Fruit fly (Drosophila melanogaster) whole organism, embryonic: Measurements from ENCODE around the gene upSET.

Experiments used
- BtbVII ChIP-seq: fragments of 200-800 bp; sonication (Bioruptor generic); optimal IDR thresholded peaks from 3 replicates; lab custom pipeline; 2017; ENCODE audit warnings: missing biosample characterization, mild to moderate bottlenecking, missing genetic modification characterization
- CG12744 ChIP-seq: fragments of 200-800 bp; sonication (Bioruptor generic); optimal IDR thresholded peaks from 2 replicates; lab custom pipeline; 2016; ENCODE audit warnings: missing biosample characterization, missing genetic modification characterization
- CG12942 ChIP-seq: fragments of 200-800 bp; sonication (Bioruptor generic); optimal IDR thresholded peaks from 3 replicates; lab custom pipeline; 2016; ENCODE audit warnings: missing biosample characterization, missing genetic modification characterization
- CG13123 ChIP-seq: fragments of 200-800 bp; sonication (Bioruptor generic); optimal IDR thresholded peaks from 2 replicates; lab custom pipeline; 2016; ENCODE audit warnings: missing biosample characterization, missing genetic modification characterization
- CG14667 ChIP-seq: fragments of 200-800 bp; sonication (Bioruptor generic); IDR thresholded peaks from 2 replicates; pipeline ENCODE4 v1.3.6; 2022; ENCODE audit warnings: missing biosample characterization, missing genetic modification characterization
- CG15601 ChIP-seq: fragments of 200-800 bp; sonication (Bioruptor generic); optimal IDR thresholded peaks from 3 replicates; lab custom pipeline; 2019; ENCODE audit warnings: missing biosample characterization, mild to moderate bottlenecking, missing genetic modification characterization, moderate library complexity
- CG17359 ChIP-seq: fragments of 200-800 bp; sonication (Bioruptor generic); optimal IDR thresholded peaks from 3 replicates; lab custom pipeline; 2018; ENCODE audit warnings: missing biosample characterization, mild to moderate bottlenecking, missing genetic modification characterization, moderate library complexity
- CG17361 ChIP-seq: fragments of 200-800 bp; sonication (Bioruptor generic); IDR thresholded peaks from 3 replicates; pipeline ENCODE4 v1.3.6; 2022; ENCODE audit warnings: missing biosample characterization, missing genetic modification characterization
- CG32772 ChIP-seq: fragments of 200-800 bp; sonication (Bioruptor generic); IDR thresholded peaks from 2 replicates; pipeline ENCODE4 v1.3.6; 2022; ENCODE audit warnings: missing biosample characterization, missing genetic modification characterization
- CG3726 ChIP-seq: fragments of 200-800 bp; sonication (Bioruptor generic); IDR thresholded peaks from 3 replicates; pipeline ENCODE4, ENCODE4 v1.3.6; 2022; ENCODE audit warnings: missing biosample characterization, missing genetic modification characterization
- CG42726 ChIP-seq: fragments of 200-800 bp; sonication (Bioruptor generic); IDR thresholded peaks from 2 replicates; pipeline ENCODE4 v1.3.6; 2022; ENCODE audit warnings: missing biosample characterization, missing genetic modification characterization; ENCODE audit not compliant: partially characterized antibody
- CG4282 ChIP-seq: fragments of 200-800 bp; sonication (Bioruptor generic); optimal IDR thresholded peaks from 2 replicates; lab custom pipeline; 2016; ENCODE audit warnings: missing biosample characterization, missing genetic modification characterization
- CG5953 ChIP-seq: fragments of 200-800 bp; sonication (Bioruptor generic); IDR thresholded peaks from 2 replicates; pipeline ENCODE4 v1.3.6; 2022; ENCODE audit warnings: missing biosample characterization, missing genetic modification characterization
- CG6654 ChIP-seq: fragments of 200-800 bp; sonication (Bioruptor generic); optimal IDR thresholded peaks from 2 replicates; lab custom pipeline; 2017; ENCODE audit warnings: missing biosample characterization, mild to moderate bottlenecking, missing genetic modification characterization
- CG6813 ChIP-seq: fragments of 200-800 bp; sonication (Bioruptor generic); optimal IDR thresholded peaks from 2 replicates; lab custom pipeline; 2017; ENCODE audit warnings: missing biosample characterization, missing genetic modification characterization, mild to moderate bottlenecking, moderate library complexity, missing genetic modification reagents
- CG7357 ChIP-seq: fragments of 200-800 bp; sonication (Bioruptor generic); IDR thresholded peaks from 3 replicates; pipeline ENCODE4 v1.3.6; 2022; ENCODE audit warnings: missing biosample characterization, missing genetic modification characterization
- CG7987 ChIP-seq: fragments of 200-800 bp; sonication (Bioruptor generic); optimal IDR thresholded peaks from 2 replicates; lab custom pipeline; 2018; ENCODE audit warnings: missing biosample characterization, mild to moderate bottlenecking, missing genetic modification characterization, moderate library complexity
- CG8388 ChIP-seq: fragments of 200-800 bp; sonication (Bioruptor generic); optimal IDR thresholded peaks from 2 replicates; lab custom pipeline; 2019; ENCODE audit warnings: missing biosample characterization, mild to moderate bottlenecking, missing genetic modification characterization, moderate library complexity
- CG9215 ChIP-seq: fragments of 200-800 bp; sonication (Bioruptor generic); IDR thresholded peaks from 2 replicates; pipeline ENCODE4 v1.3.6; 2022; ENCODE audit warnings: missing biosample characterization, missing genetic modification characterization
- CG9797 ChIP-seq: fragments of 200-800 bp; sonication (Bioruptor generic); optimal IDR thresholded peaks from 3 replicates; lab custom pipeline; 2018; ENCODE audit warnings: missing biosample characterization, mild to moderate bottlenecking, missing genetic modification characterization
- CoRest ChIP-seq: fragments of 200-800 bp; sonication (Bioruptor generic); optimal IDR thresholded peaks from 3 replicates; lab custom pipeline; 2018; ENCODE audit warnings: missing biosample characterization, mild to moderate bottlenecking, missing genetic modification characterization, moderate library complexity
- D19A ChIP-seq: fragments of 200-800 bp; optimal IDR thresholded peaks from 3 replicates; lab custom pipeline; 2019; ENCODE audit warnings: missing biosample characterization, mild to moderate bottlenecking, missing genetic modification characterization, moderate library complexity
- Dad ChIP-seq: fragments of 200-800 bp; sonication (Bioruptor generic); optimal IDR thresholded peaks from 3 replicates; lab custom pipeline; 2016; ENCODE audit warnings: missing biosample characterization, missing genetic modification characterization
- Dip2 ChIP-seq: fragments of 200-800 bp; sonication (Bioruptor generic); IDR thresholded peaks from 2 replicates; pipeline ENCODE4 v1.3.6; 2022; ENCODE audit warnings: missing biosample characterization, missing genetic modification characterization
- H2.0 ChIP-seq: fragments of 200-800 bp; sonication (Bioruptor generic); IDR thresholded peaks from 2 replicates; pipeline ENCODE4 v1.3.6; 2022; ENCODE audit warnings: missing biosample characterization, missing genetic modification characterization
- HLH4C ChIP-seq: fragments of 200-800 bp; sonication (Bioruptor generic); IDR thresholded peaks from 3 replicates; pipeline ENCODE4 v1.3.6; 2022; ENCODE audit warnings: missing biosample characterization, missing genetic modification characterization; ENCODE audit not compliant: partially characterized antibody
- Hr78 ChIP-seq, 2 experiments: fragments of 200-800 bp in 1 of 2; fragments of >200 bp in 1 of 2; sonication (Bioruptor generic) in 1 of 2; optimal IDR thresholded peaks; 2 replicates each; lab custom pipeline; 2017 to 2019; ENCODE audit warnings: missing biosample characterization in 2 of 2, missing genetic modification characterization in 2 of 2, mild to moderate bottlenecking in 1 of 2, moderate library complexity in 1 of 2
- Lpt ChIP-seq: fragments of >200 bp; optimal IDR thresholded peaks from 2 replicates; lab custom pipeline; 2018; ENCODE audit warnings: missing biosample characterization, missing genetic modification characterization
- Meics ChIP-seq: fragments of 200-800 bp; sonication (Bioruptor generic); optimal IDR thresholded peaks from 2 replicates; lab custom pipeline; 2017; ENCODE audit warnings: missing biosample characterization, mild to moderate bottlenecking, missing genetic modification characterization
- Nf-YA ChIP-seq: fragments of 200-800 bp; sonication (Bioruptor generic); IDR thresholded peaks from 2 replicates; pipeline ENCODE4 v1.3.6; 2022; ENCODE audit warnings: missing biosample characterization, missing genetic modification characterization
- Side ChIP-seq: fragments of 200-800 bp; sonication (Bioruptor generic); optimal IDR thresholded peaks from 2 replicates; lab custom pipeline; 2016; ENCODE audit warnings: missing biosample characterization, missing genetic modification characterization
- ase ChIP-seq: fragments of 200-800 bp; sonication (Bioruptor generic); IDR thresholded peaks from 3 replicates; pipeline ENCODE4 v1.3.6; 2022; ENCODE audit warnings: missing biosample characterization, missing genetic modification characterization
- bbx ChIP-seq: fragments of 200-800 bp; sonication (Bioruptor generic); IDR thresholded peaks from 2 replicates; pipeline ENCODE4 v1.3.6; 2022; ENCODE audit warnings: missing biosample characterization, missing genetic modification characterization; ENCODE audit not compliant: partially characterized antibody
- bigmax ChIP-seq: fragments of 200-800 bp; sonication (Bioruptor generic); optimal IDR thresholded peaks from 2 replicates; lab custom pipeline; 2018; ENCODE audit warnings: missing biosample characterization, mild to moderate bottlenecking, missing genetic modification characterization
- cato ChIP-seq: fragments of 200-800 bp; sonication (Bioruptor generic); optimal IDR thresholded peaks from 2 replicates; lab custom pipeline; 2016; ENCODE audit warnings: missing biosample characterization, missing genetic modification characterization, borderline replicate concordance
- crc ChIP-seq: fragments of 200-800 bp; sonication (Bioruptor generic); optimal IDR thresholded peaks from 2 replicates; lab custom pipeline; 2016; ENCODE audit warnings: missing biosample characterization, missing genetic modification characterization
- crol ChIP-seq: fragments of 200-800 bp; sonication (Bioruptor generic); IDR thresholded peaks from 2 replicates; pipeline ENCODE4 v1.3.6; 2022; ENCODE audit warnings: missing biosample characterization, missing genetic modification characterization
- dmrt99B ChIP-seq: fragments of 200-800 bp; sonication (Bioruptor generic); optimal IDR thresholded peaks from 2 replicates; lab custom pipeline; 2018; ENCODE audit warnings: missing biosample characterization, mild to moderate bottlenecking, missing genetic modification characterization, moderate library complexity
- emc ChIP-seq: fragments of 200-800 bp; sonication (Bioruptor generic); optimal IDR thresholded peaks from 2 replicates; lab custom pipeline; 2016; ENCODE audit warnings: missing biosample characterization, missing genetic modification characterization
- gem ChIP-seq: fragments of 200-800 bp; sonication (Bioruptor generic); optimal IDR thresholded peaks from 2 replicates; lab custom pipeline; 2019; ENCODE audit warnings: missing biosample characterization, mild to moderate bottlenecking, missing genetic modification characterization, moderate library complexity
- grau ChIP-seq: fragments of 200-800 bp; optimal IDR thresholded peaks from 3 replicates; lab custom pipeline; 2019; ENCODE audit warnings: missing biosample characterization, mild to moderate bottlenecking, missing genetic modification characterization, moderate library complexity
- ind ChIP-seq: fragments of 200-800 bp; sonication (Bioruptor generic); optimal IDR thresholded peaks from 3 replicates; lab custom pipeline; 2016; ENCODE audit warnings: missing biosample characterization, missing genetic modification characterization
- luna ChIP-seq: fragments of 200-800 bp; sonication (Bioruptor generic); optimal IDR thresholded peaks from 2 replicates; lab custom pipeline; 2016; ENCODE audit warnings: missing biosample characterization, missing genetic modification characterization
- mirr ChIP-seq: fragments of 200-800 bp; sonication (Bioruptor generic); optimal IDR thresholded peaks from 3 replicates; lab custom pipeline; 2018; ENCODE audit warnings: missing biosample characterization, mild to moderate bottlenecking, missing genetic modification characterization
- prd ChIP-seq, 3 experiments: fragments of >200 bp in 2 of 3; fragments of 200-800 bp in 1 of 3; sonication (Bioruptor generic) in 1 of 3; optimal IDR thresholded peaks in 2 of 3; IDR thresholded peaks in 1 of 3; 2 replicates in 2 of 3; 3 replicates in 1 of 3; pipeline versions ENCODE4 v1.3.6 to Lab custom; 2017 to 2022; ENCODE audit warnings: missing biosample characterization in 1 of 3, missing genetic modification characterization in 1 of 3
- tx ChIP-seq: fragments of 200-800 bp; sonication (Bioruptor generic); optimal IDR thresholded peaks from 2 replicates; lab custom pipeline; 2016; ENCODE audit warnings: missing biosample characterization, missing genetic modification characterization
- wor ChIP-seq: fragments of 200-800 bp; sonication (Bioruptor generic); IDR thresholded peaks from 2 replicates; pipeline ENCODE4 v1.3.6; 2022; ENCODE audit warnings: missing biosample characterization, missing genetic modification characterization
- zen ChIP-seq: fragments of 200-800 bp; sonication (Bioruptor generic); optimal IDR thresholded peaks from 3 replicates; lab custom pipeline; 2018; ENCODE audit warnings: missing biosample characterization, mild to moderate bottlenecking, missing genetic modification characterization, moderate library complexity

upSET gene

DNA sequence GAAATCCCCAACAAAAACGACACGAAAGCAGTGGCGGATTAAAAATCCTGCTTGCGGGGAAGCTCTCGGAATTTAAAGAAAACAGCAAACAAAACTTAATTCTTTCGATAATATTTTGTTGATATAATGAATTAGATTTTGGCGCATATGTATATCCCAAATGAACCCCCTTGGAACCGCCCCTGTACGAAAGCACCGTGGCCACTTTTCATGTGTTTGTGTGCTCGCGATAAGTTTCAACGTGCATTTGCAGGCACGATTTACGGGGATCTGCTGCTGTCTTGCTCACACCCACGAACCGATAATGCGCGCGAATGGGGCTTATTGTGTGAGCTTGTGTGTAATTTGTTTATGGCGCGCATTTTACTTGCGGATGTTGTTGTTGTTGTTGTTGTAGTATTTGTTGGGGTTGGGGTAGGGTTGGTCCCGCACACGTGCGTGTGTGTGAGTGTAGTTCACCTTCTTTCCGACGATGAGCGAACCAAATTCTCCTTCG, 3.1 kb downstream of the upSET start (continued):
- peak; percentile 94 for TF ChIP-seq CG12942
- TF ChIP-seq CG17359 (tag; lab: Kevin White, UChicago) = peak; percentile 100
- TF ChIP-seq CG8388 = peak; percentile 90
- no peak; the same call in 1 of the 2 replicates for TF ChIP-seq Dip2 (GFP tag; lab: Robert Waterston, UW)
- TF ChIP-seq CG3726 (GFP tag; lab: Robert Waterston, UW) = peak; percentile 82; the same call in 2 of the 3 replicates
- peak; percentile 50 for TF ChIP-seq luna (GFP tag; lab: Kevin White, UChicago)
- peak; percentile 97 for TF ChIP-seq gem (tag; lab: Kevin White, UChicago)
- TF ChIP-seq prd (optimal IDR thresholded peaks at IDR 0.05; lab: Kevin White, UChicago) = no peak
- TF ChIP-seq prd (GFP tag; IDR thresholded peaks at IDR 0.05; lab: Robert Waterston, UW) = peak; percentile 93
- TF ChIP-seq D19A (tag; lab: Kevin White, UChicago) = peak; percentile 90
- TF ChIP-seq CG9797 = peak; percentile 37
- TF ChIP-seq Dad = peak; percentile 95
- TF ChIP-seq mirr (GFP tag; lab: Kevin White, UChicago) = peak; percentile 88
- TF ChIP-seq Lpt = no peak
- peak; percentile 90 for TF ChIP-seq ase (GFP tag; lab: Robert Waterston, UW)
- TF ChIP-seq crol = peak; percentile 66
- TF ChIP-seq CG6813 (GFP tag; lab: Kevin White, UChicago) = peak; percentile 93
- TF ChIP-seq Side (GFP tag; lab: Kevin White, UChicago) = peak; percentile 94
- TF ChIP-seq BtbVII (GFP tag; lab: Kevin White, UChicago) = peak; percentile 92
- TF ChIP-seq zen (tag; lab: Kevin White, UChicago) = peak; percentile 87
- peak; percentile 87 for TF ChIP-seq CG9215
- peak; percentile 94 for TF ChIP-seq CG5953
- TF ChIP-seq CG17361 (GFP tag; lab: Robert Waterston, UW) = peak; percentile 96
- peak in 1 of 2 experiments; percentile 82 for TF ChIP-seq Hr78 (GFP tag; optimal IDR thresholded peaks at IDR 0.05; lab: Kevin White, UChicago)
- TF ChIP-seq grau (tag; lab: Kevin White, UChicago) = peak; percentile 93
- TF ChIP-seq tx (GFP tag; lab: Kevin White, UChicago) = peak; percentile 94
- TF ChIP-seq CG32772 = peak; percentile 95
- peak; percentile 33 for TF ChIP-seq bigmax (GFP tag; lab: Kevin White, UChicago)
- TF ChIP-seq cato (GFP tag; lab: Kevin White, UChicago) = peak; percentile 91
- TF ChIP-seq CG15601 = peak; percentile 92
- peak; percentile 83 for TF ChIP-seq CG12744 (GFP tag; lab: Kevin White, UChicago)
- TF ChIP-seq ind = peak; percentile 97
- peak; percentile 95 for TF ChIP-seq Nf-YA
- peak; percentile 90 for TF ChIP-seq CG13123
- peak; percentile 94 for TF ChIP-seq Meics
- TF ChIP-seq bbx = peak; percentile 35; the same call in 1 of the 2 replicates
- no peak for TF ChIP-seq CG42726 (GFP tag; lab: Robert Waterston, UW)
- TF ChIP-seq CG7357 (GFP tag; lab: Robert Waterston, UW) = peak; percentile 82
- peak; percentile 83 for TF ChIP-seq CG6654 (GFP tag; lab: Kevin White, UChicago)
- TF ChIP-seq crc (GFP tag; lab: Kevin White, UChicago) = peak; percentile 95
- peak; percentile 87 for TF ChIP-seq CG7987
- peak; percentile 94 for TF ChIP-seq CG4282
- peak; percentile 79 for TF ChIP-seq CG14667 (GFP tag; lab: Robert Waterston, UW)
- peak; percentile 89 for TF ChIP-seq emc (GFP tag; lab: Kevin White, UChicago)
- TF ChIP-seq HLH4C = no peak
- TF ChIP-seq wor (GFP tag; lab: Robert Waterston, UW) = peak; percentile 93
- TF ChIP-seq H2.0 (GFP tag; lab: Robert Waterston, UW) = peak; percentile 97
- TF ChIP-seq CoRest = peak; percentile 96
- TF ChIP-seq dmrt99B (tag; lab: Kevin White, UChicago) = peak; percentile 98
